Fruit fly (Drosophila melanogaster) whole organism, embryonic: ENCODE results near the gene CG7333.
A peak's percentile ranks its signal among the peaks of the same experiment; 100 is the strongest.

Source experiments
- ATbp ChIP-seq: fragments of 200-800 bp; sonication (Bioruptor generic); optimal IDR thresholded peaks from 2 replicates; lab custom pipeline; 2017; ENCODE audit warnings: missing biosample characterization, mild to moderate bottlenecking, missing genetic modification characterization, missing genetic modification reagents
- Adf1 ChIP-seq: fragments of 200-800 bp; sonication (Bioruptor generic); IDR thresholded peaks from 2 replicates; pipeline ENCODE4 v1.3.6; 2022; ENCODE audit warnings: missing biosample characterization, missing genetic modification characterization
- Antp ChIP-seq: fragments of 200-800 bp; sonication (Bioruptor generic); optimal IDR thresholded peaks from 3 replicates; lab custom pipeline; 2016; ENCODE audit warnings: missing biosample characterization, missing genetic modification characterization
- Bdp1 ChIP-seq: fragments of 200-800 bp; sonication (Bioruptor generic); optimal IDR thresholded peaks from 3 replicates; lab custom pipeline; 2016; ENCODE audit warnings: missing biosample characterization, missing genetic modification characterization
- CG10565 ChIP-seq: fragments of 200-800 bp; sonication (Bioruptor generic); optimal IDR thresholded peaks from 3 replicates; lab custom pipeline; 2016; ENCODE audit warnings: missing biosample characterization, mild to moderate bottlenecking, missing genetic modification characterization
- CG10654 ChIP-seq: fragments of 200-800 bp; sonication (Bioruptor generic); optimal IDR thresholded peaks from 2 replicates; lab custom pipeline; 2016; ENCODE audit warnings: missing biosample characterization, missing genetic modification characterization
- CG11247 ChIP-seq: fragments of 200-800 bp; sonication (Bioruptor generic); IDR thresholded peaks from 2 replicates; pipeline ENCODE4 v1.3.6; 2022; ENCODE audit warnings: missing biosample characterization, missing genetic modification characterization
- CG1233 ChIP-seq: fragments of 200-800 bp; sonication (Bioruptor generic); optimal IDR thresholded peaks from 4 replicates; lab custom pipeline; 2018; ENCODE audit warnings: missing biosample characterization, mild to moderate bottlenecking, missing genetic modification characterization
- CG12659 ChIP-seq: fragments of 200-800 bp; sonication (Bioruptor generic); optimal IDR thresholded peaks from 3 replicates; lab custom pipeline; 2017; ENCODE audit warnings: mild to moderate bottlenecking, missing biosample characterization, missing genetic modification reagents, missing genetic modification characterization
- CG15269 ChIP-seq: fragments of 200-800 bp; sonication (Bioruptor generic); optimal IDR thresholded peaks from 2 replicates; lab custom pipeline; 2018; ENCODE audit warnings: missing biosample characterization, mild to moderate bottlenecking, missing genetic modification characterization, moderate library complexity
- CG17186 ChIP-seq: fragments of 200-800 bp; sonication (Bioruptor generic); optimal IDR thresholded peaks from 3 replicates; lab custom pipeline; 2017; ENCODE audit warnings: missing biosample characterization, missing genetic modification reagents, missing genetic modification characterization
- CG18599 ChIP-seq: fragments of 200-800 bp; sonication (Bioruptor generic); optimal IDR thresholded peaks from 3 replicates; lab custom pipeline; 2017; ENCODE audit warnings: missing biosample characterization, missing genetic modification characterization, mild to moderate bottlenecking, moderate library complexity, missing genetic modification reagents
- CG2678 ChIP-seq: fragments of 200-800 bp; sonication (Bioruptor generic); optimal IDR thresholded peaks from 3 replicates; lab custom pipeline; 2019; ENCODE audit warnings: missing biosample characterization, mild to moderate bottlenecking, missing genetic modification characterization, moderate library complexity
- CG2875 ChIP-seq: fragments of 200-800 bp; sonication (Bioruptor generic); optimal IDR thresholded peaks from 2 replicates; lab custom pipeline; 2017; ENCODE audit warnings: missing biosample characterization, mild to moderate bottlenecking, missing genetic modification characterization, missing genetic modification reagents
- CG3163 ChIP-seq: fragments of 200-800 bp; sonication (Bioruptor generic); optimal IDR thresholded peaks from 3 replicates; lab custom pipeline; 2016; ENCODE audit warnings: missing biosample characterization, missing genetic modification characterization
- CG3407 ChIP-seq: fragments of 200-800 bp; sonication (Bioruptor generic); optimal IDR thresholded peaks from 2 replicates; lab custom pipeline; 2018; ENCODE audit warnings: missing biosample characterization, mild to moderate bottlenecking, missing genetic modification characterization
- CG4707 ChIP-seq: fragments of 200-800 bp; sonication (Bioruptor generic); optimal IDR thresholded peaks from 2 replicates; lab custom pipeline; 2018; ENCODE audit warnings: missing biosample characterization, mild to moderate bottlenecking, missing genetic modification characterization, moderate library complexity
- CG5245 ChIP-seq: fragments of 200-800 bp; sonication (Bioruptor generic); optimal IDR thresholded peaks from 3 replicates; lab custom pipeline; 2016; ENCODE audit warnings: missing biosample characterization, missing genetic modification characterization
- CG6791 ChIP-seq: fragments of 200-800 bp; sonication (Bioruptor generic); IDR thresholded peaks from 3 replicates; pipeline ENCODE4 v1.3.6; 2022; ENCODE audit warnings: missing biosample characterization, missing genetic modification characterization; ENCODE audit not compliant: partially characterized antibody
- CG8944 ChIP-seq: fragments of 200-800 bp; sonication (Bioruptor generic); optimal IDR thresholded peaks from 3 replicates; lab custom pipeline; 2016; ENCODE audit warnings: missing biosample characterization, missing genetic modification characterization
- CkIIα-i1 ChIP-seq: fragments of 200-800 bp; sonication (Bioruptor generic); IDR thresholded peaks from 2 replicates; pipeline ENCODE4 v1.3.6; 2022; ENCODE audit warnings: missing biosample characterization, missing genetic modification characterization
- D ChIP-seq, 2 experiments: fragments of 200-800 bp in 1 of 2; fragments of >200 bp in 1 of 2; sonication (Bioruptor generic) in 1 of 2; optimal IDR thresholded peaks; 2 replicates in 1 of 2; 3 replicates in 1 of 2; lab custom pipeline; 2017; ENCODE audit warnings: mild to moderate bottlenecking in 1 of 2, missing biosample characterization in 1 of 2, missing genetic modification characterization in 1 of 2, missing genetic modification reagents in 1 of 2
- HLH4C ChIP-seq: fragments of 200-800 bp; sonication (Bioruptor generic); IDR thresholded peaks from 3 replicates; pipeline ENCODE4 v1.3.6; 2022; ENCODE audit warnings: missing biosample characterization, missing genetic modification characterization; ENCODE audit not compliant: partially characterized antibody
- Hey ChIP-seq: fragments of 200-800 bp; sonication (Bioruptor generic); optimal IDR thresholded peaks from 3 replicates; lab custom pipeline; 2018; ENCODE audit warnings: missing biosample characterization, mild to moderate bottlenecking, missing genetic modification characterization
- Lpt ChIP-seq: fragments of >200 bp; optimal IDR thresholded peaks from 2 replicates; lab custom pipeline; 2018; ENCODE audit warnings: missing biosample characterization, missing genetic modification characterization
- Max ChIP-seq: fragments of 200-800 bp; sonication (Bioruptor generic); optimal IDR thresholded peaks from 2 replicates; lab custom pipeline; 2016; ENCODE audit warnings: missing biosample characterization, mild to moderate bottlenecking, missing genetic modification characterization
- Ptx1 ChIP-seq: fragments of 200-800 bp; sonication (Bioruptor generic); IDR thresholded peaks from 2 replicates; pipeline ENCODE4 v1.3.6; 2022; ENCODE audit warnings: missing biosample characterization, missing genetic modification characterization
- Sin3A ChIP-seq: fragments of >200 bp; optimal IDR thresholded peaks from 2 replicates; lab custom pipeline; 2018
- Sry-δ ChIP-seq: fragments of 200-800 bp; sonication (Bioruptor generic); optimal IDR thresholded peaks from 2 replicates; lab custom pipeline; 2016; ENCODE audit warnings: missing biosample characterization, missing genetic modification characterization
- amos ChIP-seq: fragments of 200-800 bp; sonication (Bioruptor generic); IDR thresholded peaks from 2 replicates; pipeline ENCODE4 v1.3.6; 2022; ENCODE audit warnings: missing biosample characterization, missing genetic modification characterization; ENCODE audit not compliant: partially characterized antibody
- bowl ChIP-seq: fragments of 200-800 bp; sonication (Bioruptor generic); IDR thresholded peaks from 2 replicates; pipeline ENCODE4 v1.3.6; 2022; ENCODE audit warnings: missing biosample characterization, missing genetic modification characterization
- chn ChIP-seq: fragments of 200-800 bp; sonication (Bioruptor generic); optimal IDR thresholded peaks from 2 replicates; lab custom pipeline; 2016; ENCODE audit warnings: missing biosample characterization, missing genetic modification characterization
- crol ChIP-seq: fragments of 200-800 bp; sonication (Bioruptor generic); IDR thresholded peaks from 2 replicates; pipeline ENCODE4 v1.3.6; 2022; ENCODE audit warnings: missing biosample characterization, missing genetic modification characterization
- crp ChIP-seq, 2 experiments: fragments of 200-800 bp; sonication (Bioruptor generic); optimal IDR thresholded peaks; 2 replicates in 1 of 2; 3 replicates in 1 of 2; lab custom pipeline; 2017; ENCODE audit warnings: missing biosample characterization in 2 of 2, missing genetic modification characterization in 2 of 2, mild to moderate bottlenecking in 1 of 2, moderate library complexity in 1 of 2
- fd64A ChIP-seq: fragments of 200-800 bp; sonication (Bioruptor generic); optimal IDR thresholded peaks from 3 replicates; lab custom pipeline; 2018; ENCODE audit warnings: missing biosample characterization, mild to moderate bottlenecking, missing genetic modification characterization
- fd96Cb ChIP-seq: fragments of 200-800 bp; sonication (Bioruptor generic); optimal IDR thresholded peaks from 2 replicates; lab custom pipeline; 2018; ENCODE audit warnings: missing biosample characterization, mild to moderate bottlenecking, missing genetic modification characterization, moderate library complexity
- jigr1 ChIP-seq: fragments of 200-800 bp; sonication (Bioruptor generic); IDR thresholded peaks from 3 replicates; pipeline ENCODE4 v1.3.6; 2022; ENCODE audit warnings: missing biosample characterization, missing genetic modification characterization
- kah ChIP-seq: fragments of 200-800 bp; sonication (Bioruptor generic); optimal IDR thresholded peaks from 2 replicates; lab custom pipeline; 2018; ENCODE audit warnings: missing biosample characterization, mild to moderate bottlenecking, missing genetic modification characterization
- kay ChIP-seq: fragments of 200-800 bp; sonication (Bioruptor generic); optimal IDR thresholded peaks from 2 replicates; lab custom pipeline; 2016; ENCODE audit warnings: missing biosample characterization, missing genetic modification characterization
- kni ChIP-seq: fragments of 200-800 bp; sonication (Bioruptor generic); optimal IDR thresholded peaks from 3 replicates; lab custom pipeline; 2017; ENCODE audit warnings: mild to moderate bottlenecking, missing biosample characterization, missing genetic modification reagents, missing genetic modification characterization
- pb ChIP-seq: fragments of 200-800 bp; sonication (Bioruptor generic); optimal IDR thresholded peaks from 3 replicates; lab custom pipeline; 2016; ENCODE audit warnings: missing biosample characterization, missing genetic modification characterization
- peb ChIP-seq: fragments of 200-800 bp; sonication (Bioruptor generic); IDR thresholded peaks from 2 replicates; pipeline ENCODE4 v1.3.6; 2022; ENCODE audit warnings: missing biosample characterization, missing genetic modification characterization
- schlank ChIP-seq: fragments of 200-800 bp; sonication (Bioruptor generic); optimal IDR thresholded peaks from 2 replicates; lab custom pipeline; 2018; ENCODE audit warnings: missing biosample characterization, mild to moderate bottlenecking, missing genetic modification characterization
- shn ChIP-seq: fragments of 200-800 bp; sonication (Bioruptor generic); optimal IDR thresholded peaks from 3 replicates; lab custom pipeline; 2016; ENCODE audit warnings: missing biosample characterization, missing genetic modification characterization
- sr ChIP-seq: fragments of 200-800 bp; sonication (Bioruptor generic); IDR thresholded peaks from 3 replicates; pipeline ENCODE4 v1.3.6; 2022; ENCODE audit warnings: missing biosample characterization, missing genetic modification characterization
- toy ChIP-seq: fragments of 200-800 bp; sonication (Bioruptor generic); IDR thresholded peaks from 2 replicates; pipeline ENCODE4 v1.3.6; 2022; ENCODE audit warnings: missing biosample characterization, missing genetic modification characterization
- tx ChIP-seq: fragments of 200-800 bp; sonication (Bioruptor generic); optimal IDR thresholded peaks from 2 replicates; lab custom pipeline; 2016; ENCODE audit warnings: missing biosample characterization, missing genetic modification characterization
- vfl ChIP-seq: fragments of 200-800 bp; sonication (Bioruptor generic); optimal IDR thresholded peaks from 2 replicates; lab custom pipeline; 2016; ENCODE audit warnings: missing biosample characterization, missing genetic modification characterization
- zfh1 ChIP-seq: fragments of 200-800 bp; sonication (Bioruptor generic); IDR thresholded peaks from 3 replicates; pipeline ENCODE4 v1.3.6; 2022; ENCODE audit warnings: missing biosample characterization, missing genetic modification characterization
- zfh2 ChIP-seq: fragments of 200-800 bp; sonication (Bioruptor generic); optimal IDR thresholded peaks from 2 replicates; lab custom pipeline; 2016; ENCODE audit warnings: missing biosample characterization, missing genetic modification characterization

The CG7333 gene

dm6 chr3R:19641498-19642065 is 41.1 kb downstream of the CG7333 start (continued):
- TF ChIP-seq kni (GFP tag; lab: Kevin White, UChicago) (no peak), Hey (no peak), vfl (GFP tag; lab: Kevin White, UChicago) (no peak), jigr1 (GFP tag; lab: Robert Waterston, UW) (0 out of 3 replicates have a peak, but pooled peaks have one; percentile 42), crp (GFP tag; optimal IDR thresholded peaks at IDR 0.05; lab: Kevin White, UChicago) (no peak), HLH4C (GFP tag; lab: Robert Waterston, UW) (no peak), amos (no peak), CG10654 (GFP tag; lab: Kevin White, UChicago) (peak; percentile 66), CG2875 (GFP tag; lab: Kevin White, UChicago) (peak; percentile 76), CG3407 (GFP tag; lab: Kevin White, UChicago) (peak; percentile 64), fd64A (peak; percentile 50), ATbp (GFP tag; lab: Kevin White, UChicago) (peak; percentile 84), CkIIα-i1 (GFP tag; lab: Robert Waterston, UW) (peak; percentile 58; the same call in 1 of the 2 replicates), CG2678 (tag; lab: Kevin White, UChicago) (peak; percentile 95), CG18599 (GFP tag; lab: Kevin White, UChicago) (peak; percentile 89), CG4707 (GFP tag; lab: Kevin White, UChicago) (peak; percentile 83), Sry-δ (no peak), pb (GFP tag; lab: Kevin White, UChicago) (peak; percentile 36), Adf1 (GFP tag; lab: Robert Waterston, UW) (0 out of 2 replicates have a peak, but pooled peaks have one; percentile 11), CG15269 (tag; lab: Kevin White, UChicago) (peak; percentile 95), CG10565 (GFP tag; lab: Kevin White, UChicago) (peak; percentile 9), peb (GFP tag; lab: Robert Waterston, UW) (peak; percentile 56; the same call in 1 of the 2 replicates), chn (no peak), CG5245 (peak; percentile 46), Antp (GFP tag; lab: Kevin White, UChicago) (peak; percentile 30), Ptx1 (GFP tag; lab: Robert Waterston, UW) (peak; percentile 83), sr (GFP tag; lab: Robert Waterston, UW) (peak; percentile 57; the same call in 2 of the 3 replicates), fd96Cb (tag; lab: Kevin White, UChicago) (peak; percentile 86), CG1233 (GFP tag; lab: Kevin White, UChicago) (peak; percentile 88), kah (peak; percentile 85), CG12659 (GFP tag; lab: Kevin White, UChicago) (peak; percentile 81), shn (GFP tag; lab: Kevin White, UChicago) (no peak), Sin3A (lab: Kevin White, UChicago) (no peak), CG17186 (no peak), D (optimal IDR thresholded peaks at IDR 0.05; lab: Kevin White, UChicago) (no peak), D (GFP tag; optimal IDR thresholded peaks at IDR 0.05; lab: Kevin White, UChicago) (peak; percentile 79), CG8944 (GFP tag; lab: Kevin White, UChicago) (peak; percentile 36), schlank (tag; lab: Kevin White, UChicago) (peak; percentile 71), Lpt (GFP tag; lab: Kevin White, UChicago) (no peak), CG6791 (GFP tag; lab: Robert Waterston, UW) (no peak), Max (GFP tag; lab: Kevin White, UChicago) (peak; percentile 58), CG3163 (no peak), toy (GFP tag; lab: Robert Waterston, UW) (peak; percentile 85), CG11247 (peak; percentile 82), kay (GFP tag; lab: Kevin White, UChicago) (peak; percentile 70), bowl (peak; percentile 63; the same call in 1 of the 2 replicates), zfh1 (GFP tag; lab: Robert Waterston, UW) (peak; percentile 90), crol (no peak), zfh2 (GFP tag; lab: Kevin White, UChicago) (peak; percentile 40), tx (GFP tag; lab: Kevin White, UChicago) (no peak), Bdp1 (peak; percentile 27)
